Fruit fly (Drosophila melanogaster) whole organism, prepupa: ENCODE measurements around the gene CG8319.
A peak's percentile ranks its signal among the peaks of the same experiment; 100 is the strongest.

ENCODE experiments used
- Blimp-1 ChIP-seq: fragments of 200-800 bp; sonication (Bioruptor generic); optimal IDR thresholded peaks from 3 replicates; lab custom pipeline; 2017; ENCODE audit warnings: missing biosample characterization, missing genetic modification characterization, mild to moderate bottlenecking, moderate library complexity, missing genetic modification reagents
- CG10631 ChIP-seq: fragments of 200-800 bp; sonication (Bioruptor generic); optimal IDR thresholded peaks from 2 replicates; lab custom pipeline; 2016; ENCODE audit warnings: missing biosample characterization, missing genetic modification characterization
- CG10669 ChIP-seq: fragments of 200-800 bp; sonication (Bioruptor generic); optimal IDR thresholded peaks from 3 replicates; lab custom pipeline; 2018; ENCODE audit warnings: missing biosample characterization, mild to moderate bottlenecking, missing genetic modification characterization, moderate library complexity
- CG11294 ChIP-seq: fragments of 200-800 bp; sonication (Bioruptor generic); IDR thresholded peaks from 2 replicates; pipeline ENCODE4 v1.3.6; 2022; ENCODE audit warnings: missing biosample characterization, missing genetic modification characterization
- CG11762 ChIP-seq: fragments of 200-800 bp; sonication (Bioruptor generic); optimal IDR thresholded peaks from 3 replicates; lab custom pipeline; 2016; ENCODE audit warnings: missing biosample characterization, missing genetic modification characterization; ENCODE audit not compliant: insufficient read depth
- CG15336 ChIP-seq: fragments of 200-800 bp; sonication (Bioruptor generic); IDR thresholded peaks from 2 replicates; pipeline ENCODE4 v1.3.6; 2022; ENCODE audit warnings: missing biosample characterization, missing genetic modification characterization
- CG1621 ChIP-seq: fragments of 200-800 bp; sonication (Bioruptor generic); optimal IDR thresholded peaks from 3 replicates; lab custom pipeline; 2018; ENCODE audit warnings: missing biosample characterization, mild to moderate bottlenecking, missing genetic modification characterization
- CG16779 ChIP-seq: fragments of 200-800 bp; sonication (Bioruptor generic); optimal IDR thresholded peaks from 3 replicates; lab custom pipeline; 2017; ENCODE audit warnings: missing biosample characterization, mild to moderate bottlenecking, missing genetic modification characterization
- CG3032 ChIP-seq: fragments of 200-800 bp; optimal IDR thresholded peaks from 2 replicates; lab custom pipeline; 2019; ENCODE audit warnings: missing biosample characterization, mild to moderate bottlenecking, missing genetic modification characterization, moderate library complexity
- CG31627 ChIP-seq: fragments of 200-800 bp; sonication (Bioruptor generic); optimal IDR thresholded peaks from 3 replicates; lab custom pipeline; 2016; ENCODE audit warnings: missing biosample characterization, missing genetic modification characterization
- CG32006 ChIP-seq: fragments of 200-800 bp; sonication (Bioruptor generic); optimal IDR thresholded peaks from 3 replicates; lab custom pipeline; 2017; ENCODE audit warnings: missing biosample characterization, mild to moderate bottlenecking, missing genetic modification characterization
- CG34406 ChIP-seq: fragments of 200-800 bp; sonication (Bioruptor generic); optimal IDR thresholded peaks from 3 replicates; lab custom pipeline; 2016; ENCODE audit warnings: missing biosample characterization, missing genetic modification characterization
- CG3919 ChIP-seq: fragments of 200-800 bp; sonication (Bioruptor generic); optimal IDR thresholded peaks from 3 replicates; lab custom pipeline; 2016; ENCODE audit warnings: missing biosample characterization, missing genetic modification characterization
- CG4318 ChIP-seq: fragments of 200-800 bp; sonication (Bioruptor generic); optimal IDR thresholded peaks from 3 replicates; lab custom pipeline; 2017; ENCODE audit warnings: missing biosample characterization, mild to moderate bottlenecking, missing genetic modification characterization
- CG6276 ChIP-seq: fragments of 200-800 bp; sonication (Bioruptor generic); optimal IDR thresholded peaks from 2 replicates; lab custom pipeline; 2017; ENCODE audit warnings: missing biosample characterization, mild to moderate bottlenecking, missing genetic modification characterization
- CG6792 ChIP-seq: fragments of 200-800 bp; sonication (Bioruptor generic); optimal IDR thresholded peaks from 3 replicates; lab custom pipeline; 2016; ENCODE audit warnings: missing biosample characterization, missing genetic modification characterization
- CG6808 ChIP-seq: fragments of 200-800 bp; sonication (Bioruptor generic); optimal IDR thresholded peaks from 3 replicates; lab custom pipeline; 2017; ENCODE audit warnings: missing biosample characterization, missing genetic modification characterization, mild to moderate bottlenecking, moderate library complexity, missing genetic modification reagents
- CG6854 ChIP-seq: fragments of 200-800 bp; sonication (Bioruptor generic); optimal IDR thresholded peaks from 2 replicates; lab custom pipeline; 2017; ENCODE audit warnings: missing biosample characterization, mild to moderate bottlenecking, missing genetic modification characterization
- CG7368 ChIP-seq: fragments of 200-800 bp; sonication (Bioruptor generic); optimal IDR thresholded peaks from 3 replicates; lab custom pipeline; 2016; ENCODE audit warnings: missing biosample characterization, missing genetic modification characterization
- CG8119 ChIP-seq: fragments of 200-800 bp; sonication (Bioruptor generic); IDR thresholded peaks from 3 replicates; pipeline ENCODE4 v1.3.6; 2022; ENCODE audit warnings: missing biosample characterization, missing genetic modification characterization
- CG8632 ChIP-seq: fragments of 200-800 bp; sonication (Bioruptor generic); optimal IDR thresholded peaks from 3 replicates; lab custom pipeline; 2016; ENCODE audit warnings: missing biosample characterization, missing genetic modification characterization
- Eip75B ChIP-seq: fragments of 200-800 bp; sonication (Bioruptor generic); optimal IDR thresholded peaks from 3 replicates; lab custom pipeline; 2016; ENCODE audit warnings: missing biosample characterization, missing genetic modification characterization
- Eip78C ChIP-seq: fragments of 200-800 bp; sonication (Bioruptor generic); peaks from one replicate; lab custom pipeline; 2016; ENCODE audit warnings: missing biosample characterization, missing genetic modification characterization
- Eip93F ChIP-seq: fragments of 200-800 bp; sonication (Bioruptor generic); optimal IDR thresholded peaks from 2 replicates; lab custom pipeline; 2016; ENCODE audit warnings: missing biosample characterization, mild to moderate bottlenecking, missing genetic modification characterization
- Ets21C ChIP-seq: fragments of 200-800 bp; sonication (Bioruptor generic); optimal IDR thresholded peaks from 3 replicates; lab custom pipeline; 2016; ENCODE audit warnings: missing biosample characterization, missing genetic modification characterization
- Ets96B ChIP-seq: fragments of 200-800 bp; optimal IDR thresholded peaks from 2 replicates; lab custom pipeline; 2019; ENCODE audit warnings: missing biosample characterization, mild to moderate bottlenecking, missing genetic modification characterization, moderate library complexity
- Gug ChIP-seq: fragments of 200-800 bp; sonication (Bioruptor generic); IDR thresholded peaks from 2 replicates; pipeline ENCODE4 v1.3.6; 2022; ENCODE audit warnings: missing biosample characterization, missing genetic modification characterization
- Hr38 ChIP-seq: sonication (Bioruptor generic); optimal IDR thresholded peaks from 2 replicates; lab custom pipeline; 2016; ENCODE audit warnings: missing biosample characterization, missing genetic modification characterization
- Hr39 ChIP-seq: fragments of 200-800 bp; sonication (Bioruptor generic); optimal IDR thresholded peaks from 2 replicates; lab custom pipeline; 2016; ENCODE audit warnings: missing biosample characterization, missing genetic modification characterization
- Hr4 ChIP-seq: fragments of 200-800 bp; sonication (Bioruptor generic); optimal IDR thresholded peaks from 3 replicates; lab custom pipeline; 2016; ENCODE audit warnings: missing biosample characterization, missing genetic modification characterization
- Lpt ChIP-seq: fragments of 200-800 bp; sonication (Bioruptor generic); optimal IDR thresholded peaks from 3 replicates; lab custom pipeline; 2016; ENCODE audit warnings: missing biosample characterization, missing genetic modification characterization
- OdsH ChIP-seq: fragments of 200-800 bp; sonication (Bioruptor generic); optimal IDR thresholded peaks from 3 replicates; lab custom pipeline; 2016; ENCODE audit warnings: missing biosample characterization, missing genetic modification characterization
- Smox ChIP-seq: fragments of 200-800 bp; sonication (Bioruptor generic); optimal IDR thresholded peaks from 3 replicates; lab custom pipeline; 2016; ENCODE audit warnings: missing biosample characterization, missing genetic modification characterization
- Sox102F ChIP-seq: fragments of 200-800 bp; sonication (Bioruptor generic); optimal IDR thresholded peaks from 2 replicates; lab custom pipeline; 2016; ENCODE audit warnings: missing biosample characterization, mild to moderate bottlenecking, missing genetic modification characterization
- Sox14 ChIP-seq: fragments of 200-800 bp; sonication (Bioruptor generic); optimal IDR thresholded peaks from 3 replicates; lab custom pipeline; 2016; ENCODE audit warnings: missing biosample characterization, missing genetic modification characterization
- Sox15 ChIP-seq: fragments of 200-800 bp; sonication (Bioruptor generic); optimal IDR thresholded peaks from 3 replicates; lab custom pipeline; 2016; ENCODE audit warnings: missing biosample characterization, missing genetic modification characterization
- achi ChIP-seq: fragments of 200-800 bp; sonication (Bioruptor generic); optimal IDR thresholded peaks from 3 replicates; lab custom pipeline; 2016; ENCODE audit warnings: missing biosample characterization, missing genetic modification characterization
- acj6 ChIP-seq: fragments of 200-800 bp; sonication (Bioruptor generic); optimal IDR thresholded peaks from 3 replicates; lab custom pipeline; 2016; ENCODE audit warnings: missing biosample characterization, missing genetic modification characterization
- cyc ChIP-seq: fragments of 200-800 bp; sonication (Bioruptor generic); optimal IDR thresholded peaks from 3 replicates; lab custom pipeline; 2016; ENCODE audit warnings: missing biosample characterization, missing genetic modification characterization
- dac ChIP-seq: fragments of 200-800 bp; sonication (Bioruptor generic); optimal IDR thresholded peaks from 2 replicates; lab custom pipeline; 2017; ENCODE audit warnings: missing biosample characterization, mild to moderate bottlenecking, missing genetic modification characterization
- dsx ChIP-seq: fragments of 200-800 bp; optimal IDR thresholded peaks from 3 replicates; lab custom pipeline; 2019; ENCODE audit warnings: missing biosample characterization, mild to moderate bottlenecking, missing genetic modification characterization, moderate library complexity; ENCODE audit not compliant: poor library complexity, severe bottlenecking
- esn ChIP-seq: fragments of 200-800 bp; sonication (Bioruptor generic); optimal IDR thresholded peaks from 2 replicates; lab custom pipeline; 2016; ENCODE audit warnings: missing biosample characterization, mild to moderate bottlenecking, missing genetic modification characterization, moderate library complexity
- fd59A ChIP-seq: fragments of 200-800 bp; sonication (Bioruptor generic); optimal IDR thresholded peaks from 2 replicates; lab custom pipeline; 2017; ENCODE audit warnings: missing biosample characterization, mild to moderate bottlenecking, missing genetic modification characterization, missing genetic modification reagents
- fkh ChIP-seq: fragments of 200-800 bp; sonication (Bioruptor generic); optimal IDR thresholded peaks from 3 replicates; lab custom pipeline; 2017; ENCODE audit warnings: missing biosample characterization, mild to moderate bottlenecking, missing genetic modification characterization, moderate library complexity
- lz ChIP-seq: fragments of 200-800 bp; sonication (Bioruptor generic); optimal IDR thresholded peaks from 3 replicates; lab custom pipeline; 2016; ENCODE audit warnings: missing biosample characterization, missing genetic modification characterization
- net ChIP-seq: fragments of 200-800 bp; sonication (Bioruptor generic); optimal IDR thresholded peaks from 3 replicates; lab custom pipeline; 2016; ENCODE audit warnings: missing biosample characterization, missing genetic modification characterization
- pdm3 ChIP-seq: fragments of 200-800 bp; sonication (Bioruptor generic); optimal IDR thresholded peaks from 3 replicates; lab custom pipeline; 2016; ENCODE audit warnings: missing biosample characterization, missing genetic modification characterization
- salr ChIP-seq, 2 experiments: fragments of 200-800 bp; sonication (Bioruptor generic); optimal IDR thresholded peaks; 3 replicates each; lab custom pipeline; 2016 to 2018; ENCODE audit warnings: missing biosample characterization in 2 of 2, missing genetic modification characterization in 2 of 2, mild to moderate bottlenecking in 1 of 2
- spab ChIP-seq: fragments of 200-800 bp; sonication (Bioruptor generic); optimal IDR thresholded peaks from 2 replicates; lab custom pipeline; 2017; ENCODE audit warnings: missing biosample characterization, mild to moderate bottlenecking, missing genetic modification characterization, missing genetic modification reagents
- ss ChIP-seq, 2 experiments: fragments of 200-800 bp; sonication (Bioruptor generic); optimal IDR thresholded peaks; 2 replicates in 1 of 2; 3 replicates in 1 of 2; lab custom pipeline; 2017 to 2018; ENCODE audit warnings: mild to moderate bottlenecking in 2 of 2, missing biosample characterization in 2 of 2, missing genetic modification characterization in 2 of 2, moderate library complexity in 1 of 2
- svp ChIP-seq: fragments of 200-800 bp; sonication (Bioruptor generic); peaks from one replicate; lab custom pipeline; 2016; ENCODE audit warnings: missing biosample characterization, missing genetic modification characterization
- vri ChIP-seq: fragments of 200-800 bp; sonication (Bioruptor generic); optimal IDR thresholded peaks from 3 replicates; lab custom pipeline; 2016; ENCODE audit warnings: missing biosample characterization, mild to moderate bottlenecking, missing genetic modification characterization

Gene CG8319

dm6 chr3R:9626880-9627401 lies at the start of gene CG8319, which contains the start of gene CG9427:
Gene CG8319, plus strand, starts transcription at chr3R:9627321.
Gene CG9427, minus strand, starts transcription at chr3R:9626930.
- TF ChIP-seq CG16779 (tag; lab: Kevin White, UChicago) (no peak), CG10669 (no peak), CG1621 (peak; percentile 6), vri (GFP tag; lab: Kevin White, UChicago) (peak; percentile 16), Sox14 (GFP tag; lab: Kevin White, UChicago) (peak; percentile 97), Gug (GFP tag; lab: Robert Waterston, UW) (no peak), CG11762 (GFP tag; lab: Kevin White, UChicago) (no peak), Sox102F (GFP tag; lab: Kevin White, UChicago) (peak; percentile 52), fd59A (GFP tag; lab: Kevin White, UChicago) (no peak), CG6276 (GFP tag; lab: Kevin White, UChicago) (no peak), Hr38 (GFP tag; lab: Kevin White, UChicago) (no peak), CG32006 (GFP tag; lab: Kevin White, UChicago) (no peak), CG8119 (GFP tag; lab: Robert Waterston, UW) (no peak), Ets96B (tag; lab: Kevin White, UChicago) (peak; percentile 25), OdsH (GFP tag; lab: Kevin White, UChicago) (peak; percentile 53), ss (GFP tag; optimal IDR thresholded peaks at IDR 0.05; lab: Kevin White, UChicago) (no peak), CG3919 (GFP tag; lab: Kevin White, UChicago) (peak; percentile 52), Hr4 (GFP tag; lab: Kevin White, UChicago) (no peak), CG4318 (GFP tag; lab: Kevin White, UChicago) (no peak), CG6854 (GFP tag; lab: Kevin White, UChicago) (no peak), salr (GFP tag; optimal IDR thresholded peaks at IDR 0.05; lab: Kevin White, UChicago) (no peak), CG34406 (GFP tag; lab: Kevin White, UChicago) (peak; percentile 21), CG6792 (peak; percentile 46), lz (GFP tag; lab: Kevin White, UChicago) (peak; percentile 68), svp (GFP tag; lab: Kevin White, UChicago) (no peak), spab (GFP tag; lab: Kevin White, UChicago) (no peak), net (GFP tag; lab: Kevin White, UChicago) (no peak), Smox (GFP tag; lab: Kevin White, UChicago) (peak; percentile 66), pdm3 (no peak), CG3032 (peak; percentile 45), Eip75B (GFP tag; lab: Kevin White, UChicago) (peak; percentile 66), CG8632 (GFP tag; lab: Kevin White, UChicago) (no peak), CG6808 (GFP tag; lab: Kevin White, UChicago) (no peak), achi (GFP tag; lab: Kevin White, UChicago) (peak; percentile 21), dsx (no peak), CG31627 (peak; percentile 70), Lpt (GFP tag; lab: Kevin White, UChicago) (no peak), acj6 (GFP tag; lab: Kevin White, UChicago) (no peak), CG10631 (GFP tag; lab: Kevin White, UChicago) (peak; percentile 63), Hr39 (peak; percentile 55), Blimp-1 (no peak), cyc (peak; percentile 63), CG7368 (GFP tag; lab: Kevin White, UChicago) (peak; percentile 0), Sox15 (no peak), fkh (GFP tag; lab: Kevin White, UChicago) (peak; percentile 93), Eip78C (GFP tag; lab: Kevin White, UChicago) (peak; percentile 89), CG11294 (GFP tag; lab: Robert Waterston, UW) (no peak), esn (GFP tag; lab: Kevin White, UChicago) (peak; percentile 80), Eip93F (GFP tag; lab: Kevin White, UChicago) (peak; percentile 29), dac (no peak), CG15336 (peak; percentile 31; the same call in 1 of the 2 replicates), Ets21C (GFP tag; lab: Kevin White, UChicago) (no peak)
